Fruit fly (Drosophila melanogaster): ENCODE results near the gene CG4842.

DNA sequence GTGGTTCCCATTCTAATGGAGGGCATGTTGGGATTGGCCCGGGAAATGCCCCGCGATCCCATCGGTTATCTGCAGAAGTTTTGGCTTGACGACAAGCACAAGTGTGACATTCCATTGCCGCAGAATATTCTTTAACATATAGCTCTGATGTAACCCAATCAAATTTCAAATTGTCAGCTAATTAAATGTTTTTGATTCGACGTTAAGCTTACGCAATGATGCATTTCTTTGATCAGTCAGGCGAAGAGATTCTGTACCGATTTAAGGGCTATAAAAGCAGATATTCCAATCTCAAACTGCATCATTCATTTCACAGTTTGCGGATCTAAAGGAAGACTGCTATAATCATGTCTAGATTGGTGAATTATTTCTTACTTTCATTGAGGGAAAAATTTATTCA is 36.6 kb upstream of the CG4842 start, which contains the start of gene retinin:
- TF ChIP-seq CG10631 (GFP tag; optimal IDR thresholded peaks at IDR 0.05) (no peak), salr (GFP tag; optimal IDR thresholded peaks at IDR 0.05) (no peak), Eip78C (GFP tag) (no peak), Hr4 (GFP tag; optimal IDR thresholded peaks at IDR 0.05) (no peak), pdm3 (GFP tag; optimal IDR thresholded peaks at IDR 0.05) (no peak), CG1621 (tag; optimal IDR thresholded peaks at IDR 0.05) (no peak), CG11762 (GFP tag; optimal IDR thresholded peaks at IDR 0.05; ENCODE audit: insufficient read depth) (no peak), Gug (GFP tag; IDR thresholded peaks at IDR 0.05) (no peak), CG6854 (GFP tag; optimal IDR thresholded peaks at IDR 0.05) (no peak)
